Fruit fly (Drosophila melanogaster): Measurements from ENCODE around the gene CG32485.

DNA sequence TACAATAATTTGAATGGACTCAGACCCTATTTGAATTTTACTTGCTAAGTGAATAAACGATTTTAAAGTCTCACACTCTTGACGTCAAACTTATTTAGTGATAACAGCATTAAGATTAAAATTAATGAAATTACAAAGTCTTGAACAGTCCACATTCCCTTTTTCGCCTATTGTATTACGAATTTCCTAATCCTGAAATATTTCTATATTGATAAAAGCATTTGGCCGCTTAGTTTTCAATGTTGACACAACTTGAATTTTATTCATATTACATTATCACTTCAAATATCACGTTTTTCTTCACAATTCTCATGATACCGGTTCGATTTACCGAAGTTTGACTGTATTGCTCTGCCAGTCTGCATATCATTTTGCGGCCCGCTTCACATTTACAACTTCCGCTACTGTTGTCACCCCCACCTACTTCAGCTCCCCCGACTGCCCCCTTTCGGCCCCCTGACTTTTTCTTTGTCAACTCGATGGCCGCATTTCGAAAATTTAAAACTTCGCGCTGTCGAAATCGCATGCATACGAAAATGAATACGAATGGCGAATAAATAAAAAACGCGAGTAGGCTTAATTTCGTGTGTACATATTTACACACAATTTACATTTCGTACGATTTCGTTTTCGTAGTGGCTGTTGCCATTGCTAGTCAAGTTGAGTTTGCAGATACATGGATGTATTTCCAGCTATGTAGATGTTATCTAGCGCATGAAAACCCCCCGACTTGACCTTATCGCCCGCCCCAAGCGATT, 28.5 kb downstream of the CG32485 start:
- TF ChIP-seq CG17806 (tag; optimal IDR thresholded peaks at IDR 0.05): peak; percentile 16
- TF ChIP-seq CG8301 (tag; optimal IDR thresholded peaks at IDR 0.05): peak; percentile 56
- peak; percentile 32 for TF ChIP-seq CG14655 (GFP tag; optimal IDR thresholded peaks at IDR 0.05)
- no peak for TF ChIP-seq rn (GFP tag; IDR thresholded peaks at IDR 0.05)
- TF ChIP-seq Ets98B (GFP tag; IDR thresholded peaks at IDR 0.05): no peak

Measured in whole organism, pupa.